Worm (Caenorhabditis elegans): ENCODE data around the gene F46B6.5.

F46B6.5 gene

ce11 chrV:9803176-9803575 is 20.3 kb upstream of the F46B6.5 start, which contains the start of gene sru-39:
Gene sru-39, plus strand, starts transcription at chrV:9803476.
- TF ChIP-seq tbx-37 (GFP tag; conservative IDR thresholded peaks at IDR 0.05) (no peak), scrt-1 (GFP tag; IDR thresholded peaks at IDR 0.05) (no peak)

- TF ChIP-seq ceh-36 (tag; optimal IDR thresholded peaks at IDR 0.05) (no peak), hmbx-1 (tag; optimal IDR thresholded peaks at IDR 0.05) (no peak), tbx-11 (GFP tag; IDR thresholded peaks at IDR 0.05) (no peak), tbx-37 (GFP tag; conservative IDR thresholded peaks at IDR 0.05) (no peak), aly-1 (tag; optimal IDR thresholded peaks at IDR 0.05) (no peak), tra-4 (tag; optimal IDR thresholded peaks at IDR 0.05) (no peak), pes-1 (GFP tag; IDR thresholded peaks at IDR 0.05) (no peak), scrt-1 (GFP tag; IDR thresholded peaks at IDR 0.05) (no peak), F13C5.2 (tag; optimal IDR thresholded peaks at IDR 0.05) (no peak), hnd-1 (tag; optimal IDR thresholded peaks at IDR 0.05) (no peak), ets-7 (tag; optimal IDR thresholded peaks at IDR 0.05) (no peak), ceh-13 (GFP tag; optimal IDR thresholded peaks at IDR 0.05) (no peak), hmg-4 (GFP tag; optimal IDR thresholded peaks at IDR 0.05) (no peak), sea-1 (GFP tag; conservative IDR thresholded peaks at IDR 0.05) (no peak), B0310.2 (tag; optimal IDR thresholded peaks at IDR 0.05) (no peak)
Measured at ce11 chrV:9801965-9802364, 19.1 kb upstream of the F46B6.5 start, which contains the start of gene F46B6.10. Gene F46B6.10, minus strand, starts transcription at chrV:9802065.

DNA sequence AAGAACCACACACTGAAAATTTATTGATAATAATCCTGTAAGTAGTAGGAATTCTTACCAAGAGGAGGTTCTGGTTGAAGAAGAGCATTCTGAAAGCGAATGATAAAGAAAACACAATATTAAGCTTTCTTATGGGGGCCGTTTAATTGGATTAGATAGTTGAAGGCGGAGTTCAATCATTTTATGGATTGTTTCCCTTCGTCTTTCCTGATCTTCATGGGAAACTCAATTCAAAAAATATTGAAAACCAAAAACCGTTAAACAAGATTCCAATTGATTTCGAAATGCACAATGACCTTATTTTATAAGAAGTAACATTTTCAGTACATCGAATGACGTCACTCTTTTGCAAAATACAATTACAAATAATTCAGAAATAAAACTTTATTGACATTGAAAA is 16.2 kb upstream of the F46B6.5 start, which contains the start of gene F46B6.13:
Gene F46B6.13, minus strand, starts transcription at position 101 of the 400 bp plus-strand sequence.
- TF ChIP-seq pes-1 (GFP tag; IDR thresholded peaks at IDR 0.05) (no peak), F13C5.2 (tag; optimal IDR thresholded peaks at IDR 0.05) (no peak), flt-1 (GFP tag; IDR thresholded peaks at IDR 0.05) (no peak), aly-1 (tag; optimal IDR thresholded peaks at IDR 0.05) (no peak), hmg-4 (GFP tag; optimal IDR thresholded peaks at IDR 0.05) (no peak), hmbx-1 (tag; optimal IDR thresholded peaks at IDR 0.05) (no peak), sea-1 (GFP tag; conservative IDR thresholded peaks at IDR 0.05) (no peak), ceh-36 (tag; optimal IDR thresholded peaks at IDR 0.05) (no peak), ets-7 (tag; optimal IDR thresholded peaks at IDR 0.05) (no peak), ama-1 (optimal IDR thresholded peaks at IDR 0.05) (no peak), ceh-13 (GFP tag; optimal IDR thresholded peaks at IDR 0.05) (no peak), tbx-11 (GFP tag; IDR thresholded peaks at IDR 0.05) (no peak)

DNA sequence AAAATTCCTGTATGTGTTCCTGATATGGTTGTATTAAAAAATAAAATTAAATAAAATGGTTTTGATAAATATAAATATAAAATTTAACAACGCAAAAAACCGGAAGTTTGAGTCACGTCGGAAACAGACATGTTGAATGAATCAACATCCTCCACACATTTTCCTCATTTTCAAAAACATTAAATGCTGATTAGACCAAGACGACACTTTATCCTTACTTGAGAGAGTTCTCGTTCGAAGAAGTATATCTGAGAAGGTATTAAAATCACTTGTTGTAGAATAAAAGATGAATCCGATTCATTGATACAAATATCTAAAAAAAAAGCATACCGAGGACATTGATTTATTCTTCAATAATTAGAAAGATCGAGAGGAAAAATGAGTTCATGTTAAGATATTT is 15.3 kb upstream of the F46B6.5 start:
- TF ChIP-seq tbx-11 (GFP tag; IDR thresholded peaks at IDR 0.05), result no peak
- TF ChIP-seq aly-1 (tag; optimal IDR thresholded peaks at IDR 0.05), result no peak
- no peak for TF ChIP-seq flt-1 (GFP tag; IDR thresholded peaks at IDR 0.05)
- TF ChIP-seq hnd-1 (tag; optimal IDR thresholded peaks at IDR 0.05), result no peak

DNA sequence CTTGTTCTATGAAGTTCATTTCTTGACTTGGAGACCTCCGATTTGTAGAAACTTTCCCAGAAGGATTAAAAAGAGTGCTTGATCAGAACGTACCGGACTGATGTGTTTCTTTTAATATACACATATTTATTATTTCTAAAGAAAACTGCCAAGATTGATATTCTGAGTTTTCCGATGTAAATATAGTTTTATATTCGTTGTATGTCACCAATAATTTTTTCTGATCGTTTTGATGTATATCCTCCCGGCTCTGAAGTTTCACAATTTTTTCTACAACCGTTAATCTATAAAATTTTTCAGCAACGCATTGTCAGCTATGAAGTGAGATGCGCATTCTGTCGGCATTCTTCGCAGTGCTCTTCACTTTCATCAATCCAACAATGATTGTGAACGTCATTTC is 13.7 kb upstream of the F46B6.5 start, which contains the start of gene F46B6.9:
Gene F46B6.9, plus strand, starts transcription at position 301 of the 400 bp plus-strand sequence.
- TF ChIP-seq hmbx-1 (tag; optimal IDR thresholded peaks at IDR 0.05) (no peak), ets-7 (tag; optimal IDR thresholded peaks at IDR 0.05) (no peak), ama-1 (optimal IDR thresholded peaks at IDR 0.05) (no peak), tbx-37 (GFP tag; conservative IDR thresholded peaks at IDR 0.05) (no peak), aly-1 (tag; optimal IDR thresholded peaks at IDR 0.05) (no peak), sea-1 (GFP tag; conservative IDR thresholded peaks at IDR 0.05) (no peak), tra-4 (tag; optimal IDR thresholded peaks at IDR 0.05) (no peak), hmg-4 (GFP tag; optimal IDR thresholded peaks at IDR 0.05) (no peak), tbx-11 (GFP tag; IDR thresholded peaks at IDR 0.05) (no peak), B0310.2 (tag; optimal IDR thresholded peaks at IDR 0.05) (no peak), ceh-13 (GFP tag; optimal IDR thresholded peaks at IDR 0.05) (no peak), hnd-1 (tag; optimal IDR thresholded peaks at IDR 0.05) (no peak), flt-1 (GFP tag; IDR thresholded peaks at IDR 0.05) (no peak), F13C5.2 (tag; optimal IDR thresholded peaks at IDR 0.05) (no peak), ceh-36 (tag; optimal IDR thresholded peaks at IDR 0.05) (no peak)

- TF ChIP-seq scrt-1 (GFP tag; IDR thresholded peaks at IDR 0.05) (no peak), ceh-13 (GFP tag; optimal IDR thresholded peaks at IDR 0.05) (no peak), F13C5.2 (tag; optimal IDR thresholded peaks at IDR 0.05) (no peak), hnd-1 (tag; optimal IDR thresholded peaks at IDR 0.05) (no peak), aly-1 (tag; optimal IDR thresholded peaks at IDR 0.05) (no peak), tbx-11 (GFP tag; IDR thresholded peaks at IDR 0.05) (no peak)
Measured at ce11 chrV:9796002-9796401, 13.1 kb upstream of the F46B6.5 start.

DNA sequence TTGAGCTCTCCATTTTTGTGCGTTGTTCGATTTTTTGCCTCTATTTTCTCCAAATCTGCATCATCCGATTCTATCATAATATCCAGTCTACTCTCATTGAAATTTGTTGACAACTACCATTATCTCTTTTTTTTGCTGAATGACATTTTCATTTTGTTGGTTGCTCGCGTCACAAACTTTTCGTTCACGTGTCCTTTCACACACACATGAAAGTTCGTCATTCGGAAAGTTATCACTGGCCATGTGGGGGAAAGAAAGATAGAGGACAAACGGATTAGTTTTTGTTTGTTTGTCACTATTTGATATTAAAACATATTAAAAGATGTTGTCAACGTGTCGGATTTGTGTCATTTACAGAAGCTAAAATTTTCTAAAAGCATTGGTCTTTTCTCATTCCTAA is 12.1 kb upstream of the F46B6.5 start:
- TF ChIP-seq flt-1 (GFP tag; IDR thresholded peaks at IDR 0.05) (no peak), hmg-4 (GFP tag; optimal IDR thresholded peaks at IDR 0.05) (no peak), scrt-1 (GFP tag; IDR thresholded peaks at IDR 0.05) (no peak), F13C5.2 (tag; optimal IDR thresholded peaks at IDR 0.05) (no peak), ceh-13 (GFP tag; optimal IDR thresholded peaks at IDR 0.05) (no peak), ets-7 (tag; optimal IDR thresholded peaks at IDR 0.05) (no peak), pes-1 (GFP tag; IDR thresholded peaks at IDR 0.05) (no peak)

ce11 chrV:9791332-9791731 is 8.5 kb upstream of the F46B6.5 start, which contains the start of gene lipl-2:
Gene lipl-2, plus strand, starts transcription at chrV:9791567.
- TF ChIP-seq F13C5.2 (tag; optimal IDR thresholded peaks at IDR 0.05), result no peak
- TF ChIP-seq scrt-1 (GFP tag; IDR thresholded peaks at IDR 0.05), result no peak
- no peak for TF ChIP-seq pes-1 (GFP tag; IDR thresholded peaks at IDR 0.05)
- TF ChIP-seq hmg-4 (GFP tag; optimal IDR thresholded peaks at IDR 0.05), result no peak
- TF ChIP-seq sea-1 (GFP tag; conservative IDR thresholded peaks at IDR 0.05), result no peak
- no peak for TF ChIP-seq ama-1 (optimal IDR thresholded peaks at IDR 0.05)
- TF ChIP-seq tbx-11 (GFP tag; IDR thresholded peaks at IDR 0.05), result no peak
- no peak for TF ChIP-seq tbx-37 (GFP tag; conservative IDR thresholded peaks at IDR 0.05)
- no peak for TF ChIP-seq ceh-13 (GFP tag; optimal IDR thresholded peaks at IDR 0.05)
- TF ChIP-seq aly-1 (tag; optimal IDR thresholded peaks at IDR 0.05), result no peak
- no peak for TF ChIP-seq ets-7 (tag; optimal IDR thresholded peaks at IDR 0.05)
- TF ChIP-seq tra-4 (tag; optimal IDR thresholded peaks at IDR 0.05), result no peak
- no peak for TF ChIP-seq hmbx-1 (tag; optimal IDR thresholded peaks at IDR 0.05)
- no peak for TF ChIP-seq hnd-1 (tag; optimal IDR thresholded peaks at IDR 0.05)
- TF ChIP-seq flt-1 (GFP tag; IDR thresholded peaks at IDR 0.05), result no peak
